Worm (Caenorhabditis elegans) whole organism, L3 larva: Measurements from ENCODE around the gene cyp-13A12.

ENCODE experiments used
- R02D3.7 ChIP-seq: fragments of 150-350 bp; optimal IDR thresholded peaks from 2 replicates; lab custom pipeline; 2014; ENCODE audit warnings: missing biosample characterization, missing genetic modification characterization
- ama-1 ChIP-seq: fragments of 150-350 bp; optimal IDR thresholded peaks from 2 replicates; lab custom pipeline; 2018
- ceh-28 ChIP-seq: fragments of 150-350 bp; optimal IDR thresholded peaks from 2 replicates; lab custom pipeline; 2014; ENCODE audit warnings: missing biosample characterization, missing genetic modification reagents, missing genetic modification characterization
- ceh-82 ChIP-seq: fragments of 150-350 bp; optimal IDR thresholded peaks from 2 replicates; lab custom pipeline; 2014; ENCODE audit warnings: missing biosample characterization, missing genetic modification characterization
- ceh-9 ChIP-seq: sonication (generic microtip); optimal IDR thresholded peaks from 2 replicates; lab custom pipeline; 2018; ENCODE audit warnings: missing biosample characterization, missing genetic modification characterization
- daf-12 ChIP-seq: fragments of 150-350 bp; optimal IDR thresholded peaks from 2 replicates; lab custom pipeline; 2014; ENCODE audit warnings: missing biosample characterization, missing genetic modification reagents, missing genetic modification characterization
- egl-27 ChIP-seq: sonication (generic microtip); optimal IDR thresholded peaks from 4 replicates; lab custom pipeline; 2017; ENCODE audit warnings: missing biosample characterization, missing genetic modification reagents, missing genetic modification characterization
- egl-5 ChIP-seq: fragments of 150-350 bp; optimal IDR thresholded peaks from 2 replicates; lab custom pipeline; 2017; ENCODE audit warnings: missing biosample characterization, missing genetic modification reagents, missing genetic modification characterization, inconsistent platforms
- elt-1 ChIP-seq: fragments of 150-350 bp; optimal IDR thresholded peaks from 2 replicates; lab custom pipeline; 2014; ENCODE audit warnings: missing biosample characterization, missing genetic modification characterization
- elt-2 ChIP-seq: sonication (generic microtip); optimal IDR thresholded peaks from 2 replicates; lab custom pipeline; 2016; ENCODE audit warnings: missing genetic modification reagents, mild to moderate bottlenecking, missing genetic modification characterization, missing compliant biosample characterization
- elt-3 ChIP-seq, 3 experiments: fragments of 150-350 bp in 1 of 3; sonication (generic microtip) in 2 of 3; optimal IDR thresholded peaks; 2 replicates in 2 of 3; 4 replicates in 1 of 3; lab custom pipeline; 2014 to 2017; ENCODE audit warnings: missing biosample characterization in 3 of 3, missing genetic modification characterization in 3 of 3
- eor-1 ChIP-seq, 2 experiments: fragments of 150-350 bp; optimal IDR thresholded peaks; 2 replicates each; lab custom pipeline; 2014 to 2018; ENCODE audit warnings: missing biosample characterization in 2 of 2, missing genetic modification characterization in 2 of 2
- fos-1 ChIP-seq: fragments of 150-350 bp; optimal IDR thresholded peaks from 2 replicates; lab custom pipeline; 2014; ENCODE audit warnings: missing biosample characterization, missing genetic modification characterization
- hmg-11 ChIP-seq: sonication (generic microtip); optimal IDR thresholded peaks from 2 replicates; lab custom pipeline; 2016; ENCODE audit warnings: missing genetic modification characterization, missing compliant biosample characterization
- jun-1 ChIP-seq: fragments of 150-350 bp; optimal IDR thresholded peaks from 2 replicates; lab custom pipeline; 2014; ENCODE audit warnings: missing biosample characterization, missing genetic modification reagents, missing genetic modification characterization
- lsy-12 ChIP-seq: sonication (generic microtip); optimal IDR thresholded peaks from 2 replicates; lab custom pipeline; 2016; ENCODE audit warnings: mild to moderate bottlenecking, missing genetic modification characterization, missing compliant biosample characterization
- mdl-1 ChIP-seq: fragments of 150-350 bp; optimal IDR thresholded peaks from 2 replicates; lab custom pipeline; 2014; ENCODE audit warnings: missing biosample characterization, missing genetic modification characterization
- mml-1 ChIP-seq: fragments of 150-350 bp; sonication (generic microtip); optimal IDR thresholded peaks from 3 replicates; lab custom pipeline; 2014; ENCODE audit warnings: missing biosample characterization, missing genetic modification characterization
- nfya-1 ChIP-seq: sonication (generic microtip); optimal IDR thresholded peaks from 2 replicates; lab custom pipeline; 2017; ENCODE audit warnings: missing genetic modification characterization, mild to moderate bottlenecking, missing compliant biosample characterization, antibody characterized with exemption, moderate library complexity; ENCODE audit not compliant: insufficient read depth
- nhr-11 ChIP-seq: fragments of 150-350 bp; optimal IDR thresholded peaks from 2 replicates; lab custom pipeline; 2014; ENCODE audit warnings: missing biosample characterization, missing genetic modification characterization
- nhr-12 ChIP-seq: fragments of 150-350 bp; optimal IDR thresholded peaks from 2 replicates; lab custom pipeline; 2014; ENCODE audit warnings: missing biosample characterization, missing genetic modification characterization
- nhr-23 ChIP-seq: fragments of 150-350 bp; optimal IDR thresholded peaks from 2 replicates; lab custom pipeline; 2014; ENCODE audit warnings: missing biosample characterization, missing genetic modification reagents, missing genetic modification characterization
- nhr-237 ChIP-seq: fragments of 150-350 bp; optimal IDR thresholded peaks from 2 replicates; lab custom pipeline; 2014; ENCODE audit warnings: missing biosample characterization, missing genetic modification characterization
- nhr-25 ChIP-seq: sonication (generic microtip); optimal IDR thresholded peaks from 2 replicates; lab custom pipeline; 2017; ENCODE audit warnings: missing biosample characterization, missing genetic modification characterization
- nhr-28 ChIP-seq: fragments of 150-350 bp; optimal IDR thresholded peaks from 2 replicates; lab custom pipeline; 2014; ENCODE audit warnings: missing biosample characterization, missing genetic modification characterization
- nhr-43 ChIP-seq: sonication (generic microtip); optimal IDR thresholded peaks from 2 replicates; lab custom pipeline; 2016; ENCODE audit warnings: mild to moderate bottlenecking, missing genetic modification characterization, missing compliant biosample characterization; ENCODE audit not compliant: poor library complexity, severe bottlenecking
- nhr-67 ChIP-seq: fragments of 150-350 bp; optimal IDR thresholded peaks from 2 replicates; lab custom pipeline; 2014; ENCODE audit warnings: missing biosample characterization, missing genetic modification characterization
- nhr-76 ChIP-seq: fragments of 150-350 bp; sonication (generic microtip); optimal IDR thresholded peaks from 5 replicates; lab custom pipeline; 2014; ENCODE audit warnings: missing biosample characterization, missing genetic modification characterization
- nhr-77 ChIP-seq: fragments of 150-350 bp; optimal IDR thresholded peaks from 2 replicates; lab custom pipeline; 2014; ENCODE audit warnings: missing biosample characterization, missing genetic modification characterization
- pha-4 ChIP-seq: fragments of 150-350 bp; optimal IDR thresholded peaks from 2 replicates; lab custom pipeline; 2014; ENCODE audit warnings: missing biosample characterization, missing genetic modification reagents, missing genetic modification characterization
- pqm-1 ChIP-seq: fragments of 150-350 bp; optimal IDR thresholded peaks from 2 replicates; lab custom pipeline; 2017; ENCODE audit warnings: missing biosample characterization, missing genetic modification characterization, inconsistent platforms
- snpc-4 ChIP-seq: fragments of 150-350 bp; optimal IDR thresholded peaks from 2 replicates; lab custom pipeline; 2014; ENCODE audit warnings: missing biosample characterization, missing genetic modification characterization
- tbx-2 ChIP-seq: sonication (generic microtip); optimal IDR thresholded peaks from 2 replicates; lab custom pipeline; 2016; ENCODE audit warnings: mild to moderate bottlenecking, missing genetic modification characterization, missing compliant biosample characterization
- unc-39 ChIP-seq: sonication (generic microtip); optimal IDR thresholded peaks from 4 replicates; lab custom pipeline; 2017; ENCODE audit warnings: missing biosample characterization, missing genetic modification characterization
- zag-1 ChIP-seq: fragments of 150-350 bp; optimal IDR thresholded peaks from 2 replicates; lab custom pipeline; 2014; ENCODE audit warnings: missing biosample characterization, missing genetic modification characterization
- ztf-11 ChIP-seq: fragments of 150-350 bp; optimal IDR thresholded peaks from 2 replicates; lab custom pipeline; 2014; ENCODE audit warnings: missing biosample characterization, missing genetic modification characterization
- ztf-4 ChIP-seq: fragments of 150-350 bp; optimal IDR thresholded peaks from 2 replicates; lab custom pipeline; 2014; ENCODE audit warnings: missing biosample characterization, missing genetic modification characterization

cyp-13A12 gene

ce11 chrIII:12987418-12987817 is 36.9 kb upstream of the cyp-13A12 start, which contains the start of gene ZK1010.5:
ZK1010.5 (minus strand) TSS chrIII:12987518.
- TF ChIP-seq nhr-23 (tag; lab: Kevin White, UChicago) (no peak), elt-2 (tag; lab: Kevin White, UChicago) (no peak), nhr-11 (tag; lab: Kevin White, UChicago) (no peak), nhr-43 (no peak), eor-1 (tag; optimal IDR thresholded peaks at IDR 0.05; lab: Kevin White, UChicago) (no peak), ama-1 (lab: Kevin White, UChicago) (no peak), daf-12 (tag; lab: Kevin White, UChicago) (no peak), hmg-11 (tag; lab: Kevin White, UChicago) (no peak), elt-1 (tag; lab: Kevin White, UChicago) (no peak), nhr-25 (tag; lab: Kevin White, UChicago) (no peak)

ce11 chrIII:12990997-12991396 is 33.4 kb upstream of the cyp-13A12 start, which contains the start of gene ZK1010.12:
ZK1010.12 (plus strand) TSS chrIII:12991297.
- TF ChIP-seq jun-1 (tag; lab: Kevin White, UChicago) (no peak), nhr-77 (tag; lab: Kevin White, UChicago) (no peak), ama-1 (lab: Kevin White, UChicago) (no peak)

- no peak for TF ChIP-seq mdl-1 (tag; lab: Kevin White, UChicago)
- no peak for TF ChIP-seq nhr-76 (tag; lab: Kevin White, UChicago)
- no peak for TF ChIP-seq unc-39
- TF ChIP-seq ztf-4 (tag; lab: Kevin White, UChicago) = no peak
- TF ChIP-seq zag-1 (tag; lab: Kevin White, UChicago) = no peak
- TF ChIP-seq nhr-77 (tag; lab: Kevin White, UChicago) = no peak
- TF ChIP-seq ceh-28 (tag; lab: Kevin White, UChicago) = no peak
- no peak for TF ChIP-seq eor-1 (tag; optimal IDR thresholded peaks at IDR 0.05; lab: Kevin White, UChicago)
- TF ChIP-seq nhr-43 = no peak
- no peak for TF ChIP-seq nhr-67 (tag; lab: Kevin White, UChicago)
- TF ChIP-seq snpc-4 = no peak
- TF ChIP-seq jun-1 (tag; lab: Kevin White, UChicago) = no peak
- TF ChIP-seq egl-5 (tag; lab: Kevin White, UChicago) = no peak
- TF ChIP-seq fos-1 (tag; lab: Kevin White, UChicago) = no peak
- no peak for TF ChIP-seq lsy-12 (tag; lab: Kevin White, UChicago)
- TF ChIP-seq R02D3.7 (tag; lab: Kevin White, UChicago) = no peak
- no peak for TF ChIP-seq nhr-237 (tag; lab: Kevin White, UChicago)
- no peak for TF ChIP-seq ceh-9 (tag; lab: Kevin White, UChicago)
Measured at ce11 chrIII:12993055-12993454, 31.3 kb upstream of the cyp-13A12 start.

ce11 chrIII:12993607-12994006 is 30.7 kb upstream of the cyp-13A12 start, which contains the start of gene col-97:
col-97 (minus strand) TSS chrIII:12993707.
- TF ChIP-seq egl-27 (tag; lab: Kevin White, UChicago) (no peak), daf-12 (tag; lab: Kevin White, UChicago) (no peak), nhr-25 (tag; lab: Kevin White, UChicago) (no peak), ztf-4 (tag; lab: Kevin White, UChicago) (no peak), ztf-11 (tag; lab: Kevin White, UChicago) (no peak), elt-3 (tag; optimal IDR thresholded peaks at IDR 0.05; lab: Kevin White, UChicago) (no peak), R02D3.7 (tag; lab: Kevin White, UChicago) (no peak), unc-39 (no peak), nfya-1 (tag; lab: Kevin White, UChicago) (no peak), snpc-4 (no peak), nhr-43 (no peak), ama-1 (lab: Kevin White, UChicago) (no peak)

- TF ChIP-seq nhr-237 (tag; lab: Kevin White, UChicago) (no peak), nhr-12 (no peak), jun-1 (tag; lab: Kevin White, UChicago) (no peak), nhr-28 (tag; lab: Kevin White, UChicago) (no peak), nhr-43 (no peak), pqm-1 (tag; lab: Kevin White, UChicago) (no peak), eor-1 (tag; optimal IDR thresholded peaks at IDR 0.05; lab: Kevin White, UChicago) (no peak), pha-4 (no peak), nfya-1 (tag; lab: Kevin White, UChicago) (no peak), egl-27 (tag; lab: Kevin White, UChicago) (no peak), tbx-2 (no peak), nhr-77 (tag; lab: Kevin White, UChicago) (no peak), daf-12 (tag; lab: Kevin White, UChicago) (no peak), unc-39 (no peak), ceh-82 (no peak), mml-1 (no peak), elt-3 (tag; optimal IDR thresholded peaks at IDR 0.05; lab: Kevin White, UChicago) (no peak), lsy-12 (tag; lab: Kevin White, UChicago) (no peak), nhr-25 (tag; lab: Kevin White, UChicago) (no peak)
Measured at ce11 chrIII:12998252-12998651, 26.1 kb upstream of the cyp-13A12 start.
